Worm (Caenorhabditis elegans) whole organism, young adult: Measurements from ENCODE around the gene vps-37.

Experiments
- B0019.2 ChIP-seq: fragments of 200-800 bp; sonication (Bioruptor generic); conservative IDR thresholded peaks from 2 replicates; pipeline ENCODE4 v1.3.6; 2022; ENCODE audit warnings: missing genetic modification reagents, missing genetic modification characterization, missing compliant biosample characterization
- D2030.7 ChIP-seq: fragments of 200-800 bp; sonication (Bioruptor generic); IDR thresholded peaks from 2 replicates; pipeline ENCODE4 v1.3.6; 2022; ENCODE audit warnings: missing genetic modification reagents, missing genetic modification characterization, missing compliant biosample characterization
- F10E7.11 ChIP-seq: sonication (generic microtip); optimal IDR thresholded peaks from 2 replicates; lab custom pipeline; 2017; ENCODE audit warnings: mild to moderate bottlenecking, missing genetic modification characterization, moderate library complexity, missing compliant biosample characterization
- F37B4.10 ChIP-seq: fragments of 200-800 bp; sonication (Bioruptor generic); IDR thresholded peaks from 2 replicates; pipeline ENCODE4 v1.3.6; 2022; ENCODE audit warnings: missing genetic modification characterization, missing compliant biosample characterization
- F52B5.7 ChIP-seq: sonication (generic microtip); optimal IDR thresholded peaks from 2 replicates; lab custom pipeline; 2016; ENCODE audit warnings: mild to moderate bottlenecking, missing genetic modification characterization, missing compliant biosample characterization
- K12H6.12 ChIP-seq: fragments of 200-800 bp; sonication (Bioruptor generic); optimal IDR thresholded peaks from 2 replicates; lab custom pipeline; 2018; ENCODE audit warnings: mild to moderate bottlenecking, missing genetic modification characterization, missing compliant biosample characterization
- T07F8.4 ChIP-seq: sonication (generic microtip); optimal IDR thresholded peaks from 2 replicates; lab custom pipeline; 2016; ENCODE audit warnings: mild to moderate bottlenecking, missing genetic modification characterization, moderate library complexity, missing compliant biosample characterization
- Y56A3A.18 ChIP-seq: fragments of 200-800 bp; sonication (Bioruptor generic); IDR thresholded peaks from 2 replicates; pipeline ENCODE4 v1.3.6; 2022; ENCODE audit warnings: missing genetic modification reagents, missing genetic modification characterization, missing compliant biosample characterization
- Y67H2A.10 ChIP-seq: fragments of 200-800 bp; sonication (Bioruptor generic); conservative IDR thresholded peaks from 2 replicates; pipeline ENCODE4 v1.3.6; 2022; ENCODE audit warnings: missing genetic modification reagents, missing genetic modification characterization, missing compliant biosample characterization
- Y79H2A.3 ChIP-seq: fragments of 200-800 bp; sonication (Bioruptor generic); conservative IDR thresholded peaks from 2 replicates; pipeline ENCODE4 v1.3.6; 2022; ENCODE audit warnings: missing genetic modification reagents, missing genetic modification characterization, missing compliant biosample characterization
- akir-1 ChIP-seq: fragments of 200-800 bp; sonication (Bioruptor generic); optimal IDR thresholded peaks from 2 replicates; lab custom pipeline; 2018; ENCODE audit warnings: mild to moderate bottlenecking, missing genetic modification characterization, moderate library complexity, missing compliant biosample characterization
- aptf-3 ChIP-seq: fragments of 200-800 bp; sonication (Bioruptor generic); IDR thresholded peaks from 2 replicates; pipeline ENCODE4 v1.3.6; 2022; ENCODE audit warnings: missing genetic modification characterization, missing compliant biosample characterization
- ccch-3 ChIP-seq: fragments of 200-800 bp; sonication (Bioruptor generic); optimal IDR thresholded peaks from 2 replicates; lab custom pipeline; 2018; ENCODE audit warnings: mild to moderate bottlenecking, missing genetic modification characterization, missing compliant biosample characterization
- cebp-2 ChIP-seq: fragments of 200-800 bp; sonication (Bioruptor generic); IDR thresholded peaks from 2 replicates; pipeline ENCODE4 v1.3.6; 2022; ENCODE audit warnings: missing genetic modification characterization, missing compliant biosample characterization
- ceh-100 ChIP-seq: fragments of 200-800 bp; sonication (Bioruptor generic); IDR thresholded peaks from 2 replicates; pipeline ENCODE4 v1.3.6; 2022; ENCODE audit warnings: missing genetic modification reagents, missing genetic modification characterization, missing compliant biosample characterization
- ceh-27 ChIP-seq: fragments of 200-800 bp; sonication (Bioruptor generic); optimal IDR thresholded peaks from 2 replicates; lab custom pipeline; 2018; ENCODE audit warnings: mild to moderate bottlenecking, missing genetic modification characterization, moderate library complexity, missing compliant biosample characterization
- ceh-58 ChIP-seq: fragments of 200-800 bp; sonication (Bioruptor generic); IDR thresholded peaks from 2 replicates; pipeline ENCODE4 v1.3.6; 2022; ENCODE audit warnings: missing genetic modification characterization, missing compliant biosample characterization
- dpl-1 ChIP-seq: fragments of 150-350 bp; optimal IDR thresholded peaks from 2 replicates; lab custom pipeline; 2014; ENCODE audit warnings: missing biosample characterization, missing genetic modification reagents, missing genetic modification characterization
- egrh-3 ChIP-seq: fragments of 200-800 bp; sonication (Bioruptor generic); IDR thresholded peaks from 2 replicates; pipeline ENCODE4 v1.3.6; 2022; ENCODE audit warnings: missing genetic modification reagents, missing genetic modification characterization, missing compliant biosample characterization
- ets-4 ChIP-seq: fragments of 200-800 bp; sonication (Bioruptor generic); optimal IDR thresholded peaks from 2 replicates; lab custom pipeline; 2018; ENCODE audit warnings: mild to moderate bottlenecking, missing genetic modification characterization, missing compliant biosample characterization
- fkh-3 ChIP-seq: sonication (generic microtip); optimal IDR thresholded peaks from 2 replicates; lab custom pipeline; 2016; ENCODE audit warnings: mild to moderate bottlenecking, missing genetic modification characterization, missing compliant biosample characterization
- hrde-1 ChIP-seq: sonication (generic microtip); optimal IDR thresholded peaks from 2 replicates; lab custom pipeline; 2016; ENCODE audit warnings: missing genetic modification characterization, mild to moderate bottlenecking, missing compliant biosample characterization, moderate library complexity, missing genotype, missing genetic modification reagents, borderline replicate concordance
- hsf-1 ChIP-seq: fragments of 200-800 bp; sonication (Bioruptor generic); IDR thresholded peaks from 2 replicates; pipeline ENCODE4 v1.3.6; 2022; ENCODE audit warnings: missing genetic modification reagents, missing genetic modification characterization, missing compliant biosample characterization
- let-526 ChIP-seq: fragments of 200-800 bp; sonication (Bioruptor generic); IDR thresholded peaks from 2 replicates; pipeline ENCODE4 v1.3.6; 2022; ENCODE audit warnings: missing genetic modification reagents, missing genetic modification characterization, missing compliant biosample characterization
- lin-26 ChIP-seq: fragments of 200-800 bp; sonication (Bioruptor generic); IDR thresholded peaks from 2 replicates; pipeline ENCODE4 v1.3.6; 2022; ENCODE audit warnings: missing genetic modification reagents, missing genetic modification characterization, missing compliant biosample characterization
- lin-40 ChIP-seq: sonication (generic microtip); optimal IDR thresholded peaks from 2 replicates; lab custom pipeline; 2016; ENCODE audit warnings: missing genetic modification characterization, mild to moderate bottlenecking, missing compliant biosample characterization, missing genotype, missing genetic modification reagents
- lir-1 ChIP-seq: fragments of 200-800 bp; sonication (Bioruptor generic); conservative IDR thresholded peaks from 2 replicates; pipeline ENCODE4 v1.3.6; 2022; ENCODE audit warnings: missing genetic modification reagents, missing genetic modification characterization, missing compliant biosample characterization
- lsl-1 ChIP-seq: fragments of 200-800 bp; sonication (Bioruptor generic); optimal IDR thresholded peaks from 2 replicates; lab custom pipeline; 2018; ENCODE audit warnings: mild to moderate bottlenecking, missing genetic modification characterization, moderate library complexity, missing compliant biosample characterization
- madf-6 ChIP-seq: fragments of 200-800 bp; sonication (Bioruptor generic); IDR thresholded peaks from 2 replicates; pipeline ENCODE4 v1.3.6; 2022; ENCODE audit warnings: missing genetic modification reagents, missing genetic modification characterization, missing compliant biosample characterization
- madf-8 ChIP-seq: fragments of 200-800 bp; sonication (Bioruptor generic); conservative IDR thresholded peaks from 2 replicates; pipeline ENCODE4 v1.3.6; 2022; ENCODE audit warnings: missing genetic modification reagents, missing genetic modification characterization, missing compliant biosample characterization
- mcd-1 ChIP-seq: fragments of 200-800 bp; sonication (Bioruptor generic); IDR thresholded peaks from 2 replicates; pipeline ENCODE4 v1.3.6; 2022; ENCODE audit warnings: missing genetic modification reagents, missing genetic modification characterization, missing compliant biosample characterization
- mel-28 ChIP-seq: sonication (generic microtip); optimal IDR thresholded peaks from 2 replicates; lab custom pipeline; 2016; ENCODE audit warnings: borderline replicate concordance, mild to moderate bottlenecking, missing genetic modification characterization, missing compliant biosample characterization
- mxl-1 ChIP-seq: sonication (generic microtip); optimal IDR thresholded peaks from 2 replicates; lab custom pipeline; 2016; ENCODE audit warnings: missing genetic modification characterization, missing compliant biosample characterization
- nfya-2 ChIP-seq: fragments of 200-800 bp; sonication (Bioruptor generic); IDR thresholded peaks from 2 replicates; pipeline ENCODE4 v1.3.6; 2022; ENCODE audit warnings: missing genetic modification reagents, missing genetic modification characterization, missing compliant biosample characterization
- nfyb-1 ChIP-seq: fragments of 200-800 bp; sonication (Bioruptor generic); IDR thresholded peaks from 2 replicates; pipeline ENCODE4 v1.3.6; 2022; ENCODE audit warnings: missing genetic modification reagents, missing genetic modification characterization, missing compliant biosample characterization
- nhr-80 ChIP-seq: sonication (generic microtip); optimal IDR thresholded peaks from 2 replicates; lab custom pipeline; 2016; ENCODE audit warnings: missing genetic modification characterization, missing compliant biosample characterization
- pbrm-1 ChIP-seq: fragments of 200-800 bp; sonication (Bioruptor generic); IDR thresholded peaks from 2 replicates; pipeline ENCODE4 v1.3.6; 2022; ENCODE audit warnings: missing genetic modification reagents, missing genetic modification characterization, missing compliant biosample characterization
- pha-4 ChIP-seq: fragments of 150-350 bp; sonication (generic microtip); optimal IDR thresholded peaks from 2 replicates; lab custom pipeline; 2014; ENCODE audit warnings: missing biosample characterization, missing genetic modification reagents, missing genetic modification characterization
- sdz-38 ChIP-seq: sonication (generic microtip); optimal IDR thresholded peaks from 2 replicates; lab custom pipeline; 2016; ENCODE audit warnings: missing genotype, missing genetic modification characterization, missing compliant biosample characterization
- snpc-3.4 ChIP-seq: sonication (generic microtip); optimal IDR thresholded peaks from 2 replicates; lab custom pipeline; 2017; ENCODE audit warnings: missing genetic modification characterization, mild to moderate bottlenecking, missing compliant biosample characterization, antibody characterized with exemption, moderate library complexity, missing genotype, missing genetic modification reagents
- snpc-4 ChIP-seq, 5 experiments: fragments of 150-350 bp in 1 of 5; sonication (generic microtip) in 4 of 5; optimal IDR thresholded peaks; 2 replicates each; lab custom pipeline; 2014 to 2018; ENCODE audit warnings: missing genetic modification characterization in 5 of 5, missing biosample characterization in 3 of 5, antibody characterized with exemption in 2 of 5, mild to moderate bottlenecking in 2 of 5, missing compliant biosample characterization in 2 of 5, missing genotype in 2 of 5, moderate library complexity in 2 of 5, missing genetic modification reagents in 1 of 5
- tbx-9 ChIP-seq: sonication (generic microtip); optimal IDR thresholded peaks from 2 replicates; lab custom pipeline; 2016; ENCODE audit warnings: borderline replicate concordance, missing genetic modification characterization, inconsistent platforms, missing compliant biosample characterization
- tlf-1 ChIP-seq: fragments of 200-800 bp; sonication (Bioruptor generic); optimal IDR thresholded peaks from 2 replicates; lab custom pipeline; 2018; ENCODE audit warnings: mild to moderate bottlenecking, missing genetic modification characterization, missing compliant biosample characterization
- unc-62 ChIP-seq: fragments of 150-350 bp; optimal IDR thresholded peaks from 2 replicates; lab custom pipeline; 2014; ENCODE audit warnings: missing biosample characterization, missing genetic modification reagents, missing genetic modification characterization
- zfh-2 ChIP-seq: fragments of 200-800 bp; sonication (Bioruptor generic); conservative IDR thresholded peaks from 2 replicates; pipeline ENCODE4 v1.3.6; 2022; ENCODE audit warnings: missing genetic modification reagents, missing genetic modification characterization, missing compliant biosample characterization
- ztf-18 ChIP-seq: sonication (generic microtip); optimal IDR thresholded peaks from 2 replicates; lab custom pipeline; 2016; ENCODE audit warnings: missing genotype, mild to moderate bottlenecking, missing genetic modification characterization, missing compliant biosample characterization
- ztf-25 ChIP-seq: fragments of 200-800 bp; sonication (Bioruptor generic); IDR thresholded peaks from 2 replicates; pipeline ENCODE4 v1.3.6; 2022; ENCODE audit warnings: missing genetic modification reagents, missing genetic modification characterization, missing compliant biosample characterization
- ztf-26 ChIP-seq: sonication (generic microtip); optimal IDR thresholded peaks from 2 replicates; lab custom pipeline; 2017; ENCODE audit warnings: missing genetic modification characterization, missing compliant biosample characterization
- ztf-28 ChIP-seq: fragments of 200-800 bp; sonication (Bioruptor generic); IDR thresholded peaks from 2 replicates; pipeline ENCODE4 v1.3.6; 2022; ENCODE audit warnings: missing genetic modification reagents, missing genetic modification characterization, missing compliant biosample characterization

Gene vps-37

ce11 chrV:5587955-5588354, 4.5 kb upstream of the vps-37 start (continued):
- TF ChIP-seq Y79H2A.3: no peak
- TF ChIP-seq fkh-3 (tag; lab: Kevin White, UChicago): no peak
- no peak for TF ChIP-seq cebp-2 (GFP tag; lab: Robert Waterston, UW)
- no peak for TF ChIP-seq T07F8.4 (tag; lab: Kevin White, UChicago)
- TF ChIP-seq Y56A3A.18 (GFP tag; lab: Robert Waterston, UW): peak; percentile 58; the same call in 1 of the 2 replicates
- peak; percentile 38 for TF ChIP-seq ztf-18
- TF ChIP-seq ets-4 (GFP tag; lab: Kevin White, UChicago): no peak
- no peak for TF ChIP-seq ccch-3 (GFP tag; lab: Kevin White, UChicago)
- no peak for TF ChIP-seq akir-1 (GFP tag; lab: Kevin White, UChicago)
- no peak for TF ChIP-seq zfh-2 (GFP tag; lab: Robert Waterston, UW)
- peak; percentile 79 for TF ChIP-seq madf-6
- TF ChIP-seq pha-4: no peak
- no peak for TF ChIP-seq nfyb-1
- no peak for TF ChIP-seq nfya-2 (GFP tag; lab: Robert Waterston, UW)
- no peak for TF ChIP-seq ztf-26 (tag; lab: Kevin White, UChicago)
- no peak for TF ChIP-seq lir-1 (GFP tag; lab: Robert Waterston, UW)
- TF ChIP-seq mcd-1 (GFP tag; lab: Robert Waterston, UW): no peak
- peak; percentile 76; the same call in 1 of the 2 replicates for TF ChIP-seq lin-26 (GFP tag; lab: Robert Waterston, UW)
- TF ChIP-seq ztf-25: 0 out of 2 replicates have a peak, but pooled peaks have one; percentile 62
- no peak for TF ChIP-seq nhr-80 (tag; lab: Kevin White, UChicago)
- TF ChIP-seq snpc-4 (GFP tag; optimal IDR thresholded peaks at IDR 0.05; lab: Kevin White, UChicago): peak; percentile 66
- peak; percentile 83 to 92 (median 86) for TF ChIP-seq snpc-4 (tag; optimal IDR thresholded peaks at IDR 0.05; lab: Kevin White, UChicago)
- no peak for TF ChIP-seq hrde-1
- TF ChIP-seq dpl-1 (GFP tag; lab: Kevin White, UChicago): no peak
- TF ChIP-seq D2030.7 (GFP tag; lab: Robert Waterston, UW): peak; percentile 58
- no peak for TF ChIP-seq mxl-1 (tag; lab: Kevin White, UChicago)
- no peak for TF ChIP-seq tbx-9 (tag; lab: Kevin White, UChicago)
- TF ChIP-seq pbrm-1 (GFP tag; lab: Robert Waterston, UW): no peak
- peak; percentile 24; the same call in 1 of the 2 replicates for TF ChIP-seq madf-8 (GFP tag; lab: Robert Waterston, UW)
- TF ChIP-seq ceh-27 (GFP tag; lab: Kevin White, UChicago): no peak
- TF ChIP-seq K12H6.12 (tag; lab: Kevin White, UChicago): no peak
- TF ChIP-seq mel-28 (tag; lab: Kevin White, UChicago): no peak
- no peak for TF ChIP-seq F52B5.7 (tag; lab: Kevin White, UChicago)
- 0 out of 2 replicates have a peak, but pooled peaks have one; percentile 50 for TF ChIP-seq aptf-3 (GFP tag; lab: Robert Waterston, UW)
- TF ChIP-seq unc-62 (GFP tag; lab: Kevin White, UChicago): no peak
- no peak for TF ChIP-seq ceh-58
- TF ChIP-seq B0019.2 (GFP tag; lab: Robert Waterston, UW): no peak
- TF ChIP-seq F37B4.10: no peak
- TF ChIP-seq Y67H2A.10 (GFP tag; lab: Robert Waterston, UW): no peak
- no peak for TF ChIP-seq sdz-38 (tag; lab: Kevin White, UChicago)
- no peak for TF ChIP-seq snpc-3.4 (tag; lab: Kevin White, UChicago)
- 0 out of 2 replicates have a peak, but pooled peaks have one; percentile 11 for TF ChIP-seq hsf-1 (GFP tag; lab: Robert Waterston, UW)
- TF ChIP-seq lin-40: no peak
- TF ChIP-seq lsl-1 (GFP tag; lab: Kevin White, UChicago): peak; percentile 38
- TF ChIP-seq F10E7.11 (tag; lab: Kevin White, UChicago): no peak
- no peak for TF ChIP-seq tlf-1
- TF ChIP-seq let-526: no peak
- no peak for TF ChIP-seq ceh-100
- no peak for TF ChIP-seq egrh-3
- no peak for TF ChIP-seq ztf-28 (GFP tag; lab: Robert Waterston, UW)
